Worm (Caenorhabditis elegans) whole organism, dauer: Measurements from ENCODE around the gene C33D3.3.

Source experiments
- unc-62 ChIP-seq: sonication (generic microtip); optimal IDR thresholded peaks from 2 replicates; lab custom pipeline; 2017; ENCODE audit warnings: missing biosample characterization, missing genetic modification reagents, missing genetic modification characterization

C33D3.3 gene

ce11 chrX:10532180-10532833 is 47.2 kb downstream of the C33D3.3 start:
- no peak for TF ChIP-seq unc-62

ce11 chrX:10533447-10533846 is 48.3 kb downstream of the C33D3.3 start, which contains the start of gene glo-3:
glo-3 (plus strand) TSS chrX:10533699.
- TF ChIP-seq unc-62, result no peak

ce11 chrX:10534625-10535244 is 49.6 kb downstream of the C33D3.3 start:
- TF ChIP-seq unc-62, result no peak
